Worm (Caenorhabditis elegans) whole organism, L1 larva: ENCODE results near the gene aqp-2.

Experiments used
- C16A3.4 ChIP-seq: fragments of 150-350 bp; optimal IDR thresholded peaks from 2 replicates; lab custom pipeline; 2014; ENCODE audit warnings: missing biosample characterization, missing genetic modification characterization
- C34B4.2 ChIP-seq: sonication (generic microtip); optimal IDR thresholded peaks from 2 replicates; lab custom pipeline; 2017; ENCODE audit warnings: mild to moderate bottlenecking, missing genetic modification characterization, missing compliant biosample characterization
- F16B12.6 ChIP-seq: fragments of 150-350 bp; optimal IDR thresholded peaks from 2 replicates; lab custom pipeline; 2014; ENCODE audit warnings: missing biosample characterization, missing genetic modification characterization
- alr-1 ChIP-seq: fragments of 200-800 bp; sonication (Bioruptor generic); optimal IDR thresholded peaks from 2 replicates; lab custom pipeline; 2018; ENCODE audit warnings: borderline replicate concordance, mild to moderate bottlenecking, missing genetic modification characterization, missing compliant biosample characterization
- aly-2 ChIP-seq: fragments of 150-350 bp; optimal IDR thresholded peaks from 2 replicates; lab custom pipeline; 2014; ENCODE audit warnings: missing biosample characterization, missing genetic modification characterization
- blmp-1 ChIP-seq: fragments of 150-350 bp; optimal IDR thresholded peaks from 2 replicates; lab custom pipeline; 2014; ENCODE audit warnings: missing biosample characterization, missing genetic modification characterization
- ceh-8 ChIP-seq: fragments of 200-800 bp; sonication (Bioruptor generic); optimal IDR thresholded peaks from 2 replicates; lab custom pipeline; 2018; ENCODE audit warnings: mild to moderate bottlenecking, missing genetic modification characterization, moderate library complexity, missing compliant biosample characterization
- ceh-82 ChIP-seq, 3 experiments: fragments of 150-350 bp in 1 of 3; sonication (generic microtip) in 2 of 3; optimal IDR thresholded peaks; 2 replicates each; lab custom pipeline; 2014 to 2017; ENCODE audit warnings: missing biosample characterization in 3 of 3, missing genetic modification characterization in 3 of 3
- ceh-88 ChIP-seq: fragments of 200-800 bp; sonication (Bioruptor generic); IDR thresholded peaks from 2 replicates; pipeline ENCODE4 v1.3.6; 2022; ENCODE audit warnings: missing genetic modification characterization, missing compliant biosample characterization
- ces-1 ChIP-seq: fragments of 150-350 bp; optimal IDR thresholded peaks from 2 replicates; lab custom pipeline; 2014; ENCODE audit warnings: missing biosample characterization, missing genetic modification reagents, missing genetic modification characterization
- dpl-1 ChIP-seq, 3 experiments: fragments of 150-350 bp in 2 of 3; sonication (generic microtip) in 1 of 3; optimal IDR thresholded peaks; 2 replicates each; lab custom pipeline; 2014 to 2017; ENCODE audit warnings: missing biosample characterization in 3 of 3, missing genetic modification characterization in 3 of 3, missing genetic modification reagents in 3 of 3
- dsc-1 ChIP-seq: sonication (generic microtip); optimal IDR thresholded peaks from 2 replicates; lab custom pipeline; 2016; ENCODE audit warnings: mild to moderate bottlenecking, missing genetic modification characterization, missing compliant biosample characterization
- efl-1 ChIP-seq, 4 experiments: fragments of 150-350 bp; optimal IDR thresholded peaks in 3 of 4; peaks in 1 of 4; 1 replicate in 1 of 4; 2 replicates in 3 of 4; lab custom pipeline; 2014; ENCODE audit warnings: missing biosample characterization in 2 of 4, missing genetic modification characterization in 2 of 4, missing genetic modification reagents in 2 of 4
- efl-3 ChIP-seq: fragments of 200-800 bp; sonication (Bioruptor generic); optimal IDR thresholded peaks from 2 replicates; lab custom pipeline; 2018; ENCODE audit warnings: mild to moderate bottlenecking, missing genetic modification characterization, missing compliant biosample characterization
- fkh-10 ChIP-seq: sonication (generic microtip); optimal IDR thresholded peaks from 2 replicates; lab custom pipeline; 2017; ENCODE audit warnings: missing biosample characterization, missing genetic modification reagents, missing genetic modification characterization
- fkh-4 ChIP-seq: sonication (generic microtip); optimal IDR thresholded peaks from 2 replicates; lab custom pipeline; 2016; ENCODE audit warnings: missing compliant biosample characterization, missing genetic modification characterization, borderline replicate concordance
- grh-1 ChIP-seq: fragments of 200-800 bp; sonication (Bioruptor generic); IDR thresholded peaks from 2 replicates; pipeline ENCODE4 v1.3.6; 2022; ENCODE audit warnings: missing genetic modification reagents, missing genetic modification characterization, missing compliant biosample characterization
- hpl-2 ChIP-seq: fragments of 150-350 bp; optimal IDR thresholded peaks from 2 replicates; lab custom pipeline; 2014; ENCODE audit warnings: missing biosample characterization, missing genetic modification reagents, missing genetic modification characterization
- irx-1 ChIP-seq: sonication (generic microtip); optimal IDR thresholded peaks from 2 replicates; lab custom pipeline; 2016; ENCODE audit warnings: missing genetic modification characterization, missing compliant biosample characterization
- isw-1 ChIP-seq: fragments of 200-800 bp; sonication (Bioruptor generic); IDR thresholded peaks from 2 replicates; pipeline ENCODE4 v1.3.6; 2022; ENCODE audit warnings: missing genetic modification characterization, missing compliant biosample characterization
- jun-1 ChIP-seq: fragments of 150-350 bp; optimal IDR thresholded peaks from 2 replicates; lab custom pipeline; 2014; ENCODE audit warnings: missing biosample characterization, missing genetic modification reagents, missing genetic modification characterization
- lin-13 ChIP-seq: fragments of 150-350 bp; optimal IDR thresholded peaks from 2 replicates; lab custom pipeline; 2014; ENCODE audit warnings: missing biosample characterization, missing genetic modification reagents, missing genetic modification characterization
- lin-14 ChIP-seq: fragments of 200-800 bp; sonication (Bioruptor generic); optimal IDR thresholded peaks from 2 replicates; lab custom pipeline; 2018; ENCODE audit warnings: mild to moderate bottlenecking, missing genetic modification characterization, moderate library complexity, missing compliant biosample characterization
- lin-15B ChIP-seq: fragments of 150-350 bp; sonication (generic microtip); optimal IDR thresholded peaks from 3 replicates; lab custom pipeline; 2014; ENCODE audit warnings: missing biosample characterization, missing genetic modification characterization
- lin-35 ChIP-seq, 2 experiments: fragments of 150-350 bp; optimal IDR thresholded peaks; 2 replicates each; lab custom pipeline; 2014; ENCODE audit warnings: missing biosample characterization in 2 of 2, missing genetic modification characterization in 2 of 2, missing genetic modification reagents in 2 of 2
- lsy-2 ChIP-seq, 2 experiments: fragments of 150-350 bp; optimal IDR thresholded peaks; 2 replicates each; lab custom pipeline; 2014; ENCODE audit warnings: missing biosample characterization in 2 of 2, missing genetic modification characterization in 2 of 2
- mdl-1 ChIP-seq, 2 experiments: fragments of 150-350 bp; optimal IDR thresholded peaks; 2 replicates each; lab custom pipeline; 2014 to 2017; ENCODE audit warnings: missing biosample characterization in 2 of 2, missing genetic modification characterization in 2 of 2, inconsistent platforms in 1 of 2
- mep-1 ChIP-seq: fragments of 150-350 bp; optimal IDR thresholded peaks from 2 replicates; lab custom pipeline; 2014; ENCODE audit warnings: missing biosample characterization, missing genetic modification characterization
- nhr-19 ChIP-seq: fragments of 200-800 bp; sonication (Bioruptor generic); conservative IDR thresholded peaks from 2 replicates; pipeline ENCODE4 v1.3.6; 2022; ENCODE audit warnings: missing genetic modification characterization, missing compliant biosample characterization
- nhr-20 ChIP-seq: sonication (generic microtip); optimal IDR thresholded peaks from 2 replicates; lab custom pipeline; 2016; ENCODE audit warnings: mild to moderate bottlenecking, missing genetic modification characterization, missing compliant biosample characterization
- nhr-237 ChIP-seq: fragments of 150-350 bp; optimal IDR thresholded peaks from 2 replicates; lab custom pipeline; 2014; ENCODE audit warnings: missing biosample characterization, missing genetic modification characterization
- nhr-47 ChIP-seq: sonication (generic microtip); optimal IDR thresholded peaks from 2 replicates; lab custom pipeline; 2016; ENCODE audit warnings: mild to moderate bottlenecking, missing genetic modification characterization, moderate library complexity, missing compliant biosample characterization
- nhr-71 ChIP-seq: sonication (generic microtip); optimal IDR thresholded peaks from 2 replicates; lab custom pipeline; 2016; ENCODE audit warnings: mild to moderate bottlenecking, missing genetic modification characterization, moderate library complexity, missing compliant biosample characterization
- nhr-76 ChIP-seq: sonication (generic microtip); optimal IDR thresholded peaks from 2 replicates; lab custom pipeline; 2017; ENCODE audit warnings: missing biosample characterization, missing genetic modification characterization
- nhr-77 ChIP-seq: fragments of 150-350 bp; optimal IDR thresholded peaks from 2 replicates; lab custom pipeline; 2014; ENCODE audit warnings: missing biosample characterization, missing genetic modification characterization
- nhr-85 ChIP-seq: sonication (generic microtip); peaks from one replicate; lab custom pipeline; 2016; ENCODE audit warnings: missing genetic modification characterization, inconsistent platforms, missing compliant biosample characterization
- rnt-1 ChIP-seq: sonication (generic microtip); optimal IDR thresholded peaks from 2 replicates; lab custom pipeline; 2016; ENCODE audit warnings: mild to moderate bottlenecking, missing genetic modification characterization, moderate library complexity, missing compliant biosample characterization
- skn-1 ChIP-seq: fragments of 150-350 bp; optimal IDR thresholded peaks from 2 replicates; lab custom pipeline; 2014; ENCODE audit warnings: missing biosample characterization, missing genetic modification characterization
- snu-23 ChIP-seq: sonication (generic microtip); optimal IDR thresholded peaks from 2 replicates; lab custom pipeline; 2016; ENCODE audit warnings: missing genetic modification characterization, missing compliant biosample characterization
- swsn-7 ChIP-seq: sonication (generic microtip); optimal IDR thresholded peaks from 2 replicates; lab custom pipeline; 2016; ENCODE audit warnings: missing genetic modification characterization, missing compliant biosample characterization
- tbx-2 ChIP-seq: sonication (generic microtip); optimal IDR thresholded peaks from 2 replicates; lab custom pipeline; 2016; ENCODE audit warnings: missing genetic modification characterization, missing compliant biosample characterization
- tlp-1 ChIP-seq: fragments of 150-350 bp; optimal IDR thresholded peaks from 2 replicates; lab custom pipeline; 2014; ENCODE audit warnings: missing biosample characterization, missing genetic modification characterization
- unc-130 ChIP-seq: fragments of 150-350 bp; optimal IDR thresholded peaks from 2 replicates; lab custom pipeline; 2017; ENCODE audit warnings: missing biosample characterization, missing genetic modification characterization, inconsistent platforms
- unc-86 ChIP-seq: sonication (generic microtip); optimal IDR thresholded peaks from 2 replicates; lab custom pipeline; 2016; ENCODE audit warnings: missing genetic modification characterization, missing compliant biosample characterization
- vab-15 ChIP-seq: sonication (generic microtip); optimal IDR thresholded peaks from 2 replicates; lab custom pipeline; 2017; ENCODE audit warnings: missing genotype, mild to moderate bottlenecking, missing genetic modification characterization, missing compliant biosample characterization
- xbp-1 ChIP-seq: sonication (generic microtip); optimal IDR thresholded peaks from 2 replicates; lab custom pipeline; 2016; ENCODE audit warnings: missing genetic modification characterization, missing compliant biosample characterization
- zip-4 ChIP-seq: fragments of 200-800 bp; sonication (Bioruptor generic); optimal IDR thresholded peaks from 2 replicates; lab custom pipeline; 2018; ENCODE audit warnings: mild to moderate bottlenecking, missing genetic modification characterization, moderate library complexity, missing compliant biosample characterization
- ztf-4 ChIP-seq: fragments of 150-350 bp; optimal IDR thresholded peaks from 2 replicates; lab custom pipeline; 2014; ENCODE audit warnings: missing biosample characterization, missing genetic modification characterization

aqp-2 gene

ce11 chrII:9242804-9243203, 19.0 kb downstream of the aqp-2 start:
- TF ChIP-seq unc-86 (peak; percentile 34), lsy-2 (tag; optimal IDR thresholded peaks at IDR 0.05; lab: Kevin White, UChicago) (peak; percentile 72 to 79), ceh-88 (peak; percentile 48), nhr-71 (tag; lab: Kevin White, UChicago) (peak; percentile 67), lin-14 (peak; percentile 59), ceh-8 (GFP tag; lab: Kevin White, UChicago) (no peak), grh-1 (GFP tag; lab: Robert Waterston, UW) (0 out of 2 replicates have a peak, but pooled peaks have one; percentile 6), skn-1 (tag; lab: Kevin White, UChicago) (peak; percentile 46), tbx-2 (tag; lab: Kevin White, UChicago) (peak; percentile 60), aly-2 (tag; lab: Kevin White, UChicago) (no peak), xbp-1 (peak; percentile 68), vab-15 (no peak), hpl-2 (GFP tag; lab: Kevin White, UChicago) (no peak), nhr-237 (tag; lab: Kevin White, UChicago) (peak; percentile 14), efl-3 (GFP tag; lab: Kevin White, UChicago) (no peak), ceh-82 (tag; optimal IDR thresholded peaks at IDR 0.05; lab: Kevin White, UChicago) (peak; percentile 4 to 40 (median 36)), nhr-85 (tag; lab: Kevin White, UChicago) (peak; percentile 75), blmp-1 (tag; lab: Kevin White, UChicago) (peak; percentile 49), nhr-76 (tag; lab: Kevin White, UChicago) (no peak), F16B12.6 (peak; percentile 16), dsc-1 (tag; lab: Kevin White, UChicago) (peak; percentile 10), alr-1 (tag; lab: Kevin White, UChicago) (no peak), dpl-1 (GFP tag; optimal IDR thresholded peaks at IDR 0.05; lab: Kevin White, UChicago) (peak; percentile 88 to 95 (median 93)), lin-13 (GFP tag; lab: Kevin White, UChicago) (no peak), ces-1 (GFP tag; lab: Kevin White, UChicago) (no peak), efl-1 (optimal IDR thresholded peaks at IDR 0.05; lab: Kevin White, UChicago) (peak; percentile 75 to 95), efl-1 (GFP tag; optimal IDR thresholded peaks at IDR 0.05 in 1 of 2; lab: Kevin White, UChicago) (peak; percentile 94 to 99), swsn-7 (tag; lab: Kevin White, UChicago) (peak; percentile 54), irx-1 (peak; percentile 2), nhr-77 (tag; lab: Kevin White, UChicago) (peak; percentile 15), lin-35 (GFP tag; optimal IDR thresholded peaks at IDR 0.05; lab: Kevin White, UChicago) (peak; percentile 92 to 95), snu-23 (GFP tag; lab: Kevin White, UChicago) (peak; percentile 69), unc-130 (tag; lab: Kevin White, UChicago) (peak; percentile 49), nhr-47 (tag; lab: Kevin White, UChicago) (peak; percentile 65), fkh-4 (tag; lab: Kevin White, UChicago) (no peak), ztf-4 (no peak), jun-1 (peak; percentile 6), nhr-20 (peak; percentile 51), mep-1 (peak; percentile 68), fkh-10 (GFP tag; lab: Kevin White, UChicago) (no peak), zip-4 (GFP tag; lab: Kevin White, UChicago) (no peak), C34B4.2 (no peak), mdl-1 (tag; optimal IDR thresholded peaks at IDR 0.05; lab: Kevin White, UChicago) (peak in 1 of 2 experiments; percentile 47), tlp-1 (tag; lab: Kevin White, UChicago) (no peak), nhr-19 (GFP tag; lab: Robert Waterston, UW) (peak; percentile 41; the same call in 1 of the 2 replicates), C16A3.4 (no peak), lin-15B (tag; lab: Kevin White, UChicago) (peak; percentile 41), rnt-1 (peak; percentile 54), isw-1 (peak; percentile 49; the same call in 1 of the 2 replicates)
- TF ChIP-seq, all 84 proteins: peak for 32
